Worm (Caenorhabditis elegans) whole organism, young adult: ENCODE measurements around the gene Y47D7A.3.

ENCODE experiments used
- rec-8 ChIP-seq, 2 experiments: sonication (generic microtip); optimal IDR thresholded peaks; 2 replicates each; lab custom pipeline; 2016; ENCODE audit warnings: mild to moderate bottlenecking in 2 of 2, missing genetic modification characterization in 2 of 2, missing genetic modification reagents in 2 of 2, missing genotype in 2 of 2, missing biosample characterization in 1 of 2, missing compliant biosample characterization in 1 of 2, moderate library complexity in 1 of 2
- snpc-4 ChIP-seq, 5 experiments: fragments of 150-350 bp in 1 of 5; sonication (generic microtip) in 4 of 5; optimal IDR thresholded peaks; 2 replicates each; lab custom pipeline; 2014 to 2018; ENCODE audit warnings: missing genetic modification characterization in 5 of 5, missing biosample characterization in 3 of 5, antibody characterized with exemption in 2 of 5, mild to moderate bottlenecking in 2 of 5, missing compliant biosample characterization in 2 of 5, missing genotype in 2 of 5, moderate library complexity in 2 of 5, missing genetic modification reagents in 1 of 5

DNA sequence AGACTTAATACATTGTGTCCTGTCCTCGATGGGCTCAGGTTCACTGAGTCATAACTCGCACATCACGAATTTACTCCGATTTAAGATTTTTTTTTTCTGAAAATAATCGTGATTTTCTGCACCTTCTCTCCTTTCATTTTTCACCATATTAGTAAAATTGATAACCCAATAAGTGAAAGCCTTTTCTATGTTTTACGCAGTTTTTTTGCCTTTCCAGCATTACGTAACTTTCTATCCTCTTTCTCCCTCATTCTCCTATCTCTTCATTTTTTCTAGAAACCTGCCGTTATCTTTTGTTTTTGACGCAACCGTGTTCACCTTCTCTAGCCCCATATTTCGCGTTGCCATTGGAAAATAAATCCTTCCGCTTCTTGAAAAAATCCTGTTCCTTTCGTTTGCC is 26.5 kb downstream of the Y47D7A.3 start:
- TF ChIP-seq rec-8 (tag; optimal IDR thresholded peaks at IDR 0.05; lab: Kevin White, UChicago) (no peak), snpc-4 (GFP tag; optimal IDR thresholded peaks at IDR 0.05; lab: Kevin White, UChicago) (no peak), snpc-4 (tag; optimal IDR thresholded peaks at IDR 0.05; lab: Kevin White, UChicago) (no peak)
